Fruit fly (Drosophila melanogaster): ENCODE measurements around the gene PpD3.

PpD3 gene

dm6 chr3R:9747875-9747899 is at the start of gene PpD3:
Gene PpD3 (plus strand): TSS chr3R:9747875.
- TF ChIP-seq ttk (optimal IDR thresholded peaks at IDR 0.05) (no peak), Sin3A (optimal IDR thresholded peaks at IDR 0.05) (no peak), psq (optimal IDR thresholded peaks at IDR 0.05) (no peak), h (optimal IDR thresholded peaks at IDR 0.05) (no peak), insv (optimal IDR thresholded peaks at IDR 0.05) (no peak), Myc (optimal IDR thresholded peaks at IDR 0.05) (no peak)

dm6 chr3R:9700513-9700912 is 47.2 kb upstream of the PpD3 start:
- TF ChIP-seq ttk (optimal IDR thresholded peaks at IDR 0.05) (no peak), h (optimal IDR thresholded peaks at IDR 0.05) (no peak), Sin3A (optimal IDR thresholded peaks at IDR 0.05) (no peak), insv (optimal IDR thresholded peaks at IDR 0.05) (no peak), psq (optimal IDR thresholded peaks at IDR 0.05) (no peak)

dm6 chr3R:9701148-9701703 is 46.4 kb upstream of the PpD3 start:
- TF ChIP-seq insv (optimal IDR thresholded peaks at IDR 0.05) (no peak), Sin3A (optimal IDR thresholded peaks at IDR 0.05) (no peak), ttk (optimal IDR thresholded peaks at IDR 0.05) (no peak), psq (optimal IDR thresholded peaks at IDR 0.05) (no peak), Myc (optimal IDR thresholded peaks at IDR 0.05) (no peak), h (optimal IDR thresholded peaks at IDR 0.05) (no peak)

- no peak for TF ChIP-seq Myc (optimal IDR thresholded peaks at IDR 0.05)
- TF ChIP-seq Sin3A (optimal IDR thresholded peaks at IDR 0.05), result no peak
- no peak for TF ChIP-seq h (optimal IDR thresholded peaks at IDR 0.05)
- TF ChIP-seq psq (optimal IDR thresholded peaks at IDR 0.05), result no peak
- TF ChIP-seq ttk (optimal IDR thresholded peaks at IDR 0.05), result no peak
- no peak for TF ChIP-seq insv (optimal IDR thresholded peaks at IDR 0.05)
Observed at dm6 chr3R:9701897-9702296, 45.8 kb upstream of the PpD3 start.

- TF ChIP-seq Myc (optimal IDR thresholded peaks at IDR 0.05) (no peak), psq (optimal IDR thresholded peaks at IDR 0.05) (no peak), h (optimal IDR thresholded peaks at IDR 0.05) (no peak), insv (optimal IDR thresholded peaks at IDR 0.05) (no peak), ttk (optimal IDR thresholded peaks at IDR 0.05) (no peak), Sin3A (optimal IDR thresholded peaks at IDR 0.05) (no peak)
Observed at dm6 chr3R:9702567-9702966, 45.1 kb upstream of the PpD3 start.

- TF ChIP-seq h (optimal IDR thresholded peaks at IDR 0.05) (no peak), ttk (optimal IDR thresholded peaks at IDR 0.05) (no peak), Sin3A (optimal IDR thresholded peaks at IDR 0.05) (no peak), psq (optimal IDR thresholded peaks at IDR 0.05) (no peak), insv (optimal IDR thresholded peaks at IDR 0.05) (no peak), Myc (optimal IDR thresholded peaks at IDR 0.05) (no peak)
Observed at dm6 chr3R:9703273-9703672, 44.4 kb upstream of the PpD3 start.

dm6 chr3R:9704183-9705007 is 43.3 kb upstream of the PpD3 start:
- no peak for TF ChIP-seq Myc (optimal IDR thresholded peaks at IDR 0.05)
- no peak for TF ChIP-seq psq (optimal IDR thresholded peaks at IDR 0.05)
- no peak for TF ChIP-seq Sin3A (optimal IDR thresholded peaks at IDR 0.05)
- TF ChIP-seq h (optimal IDR thresholded peaks at IDR 0.05), result no peak
- TF ChIP-seq ttk (optimal IDR thresholded peaks at IDR 0.05), result no peak
- no peak for TF ChIP-seq insv (optimal IDR thresholded peaks at IDR 0.05)

- no peak for TF ChIP-seq psq (optimal IDR thresholded peaks at IDR 0.05)
- no peak for TF ChIP-seq Myc (optimal IDR thresholded peaks at IDR 0.05)
- TF ChIP-seq h (optimal IDR thresholded peaks at IDR 0.05), result no peak
- TF ChIP-seq Sin3A (optimal IDR thresholded peaks at IDR 0.05), result no peak
- no peak for TF ChIP-seq ttk (optimal IDR thresholded peaks at IDR 0.05)
- TF ChIP-seq insv (optimal IDR thresholded peaks at IDR 0.05), result no peak
Observed at dm6 chr3R:9705008-9705628, 42.6 kb upstream of the PpD3 start, which contains the start of gene Unc-115a. Gene Unc-115a (minus strand): TSS chr3R:9705417.

- TF ChIP-seq h (optimal IDR thresholded peaks at IDR 0.05) (no peak), Sin3A (optimal IDR thresholded peaks at IDR 0.05) (no peak), Myc (optimal IDR thresholded peaks at IDR 0.05) (no peak), insv (optimal IDR thresholded peaks at IDR 0.05) (no peak), ttk (optimal IDR thresholded peaks at IDR 0.05) (no peak), psq (optimal IDR thresholded peaks at IDR 0.05) (no peak)
Observed at dm6 chr3R:9710228-9710627, 37.4 kb upstream of the PpD3 start.

- TF ChIP-seq psq (optimal IDR thresholded peaks at IDR 0.05) (no peak), insv (optimal IDR thresholded peaks at IDR 0.05) (no peak), Sin3A (optimal IDR thresholded peaks at IDR 0.05) (no peak), Myc (optimal IDR thresholded peaks at IDR 0.05) (no peak), h (optimal IDR thresholded peaks at IDR 0.05) (no peak), ttk (optimal IDR thresholded peaks at IDR 0.05) (no peak)
Observed at dm6 chr3R:9710886-9711285, 36.8 kb upstream of the PpD3 start, which contains the start of the genes trbd and dmt. Gene trbd (minus strand): TSS chr3R:9711037. Gene dmt (plus strand): TSS chr3R:9711142.

dm6 chr3R:9725121-9725956 is 22.3 kb upstream of the PpD3 start, which contains the start of gene hyd:
Gene hyd (minus strand): TSS chr3R:9725615.
- no peak for TF ChIP-seq ttk (optimal IDR thresholded peaks at IDR 0.05)
- TF ChIP-seq h (optimal IDR thresholded peaks at IDR 0.05), result no peak
- no peak for TF ChIP-seq Myc (optimal IDR thresholded peaks at IDR 0.05)
- no peak for TF ChIP-seq psq (optimal IDR thresholded peaks at IDR 0.05)
- TF ChIP-seq Sin3A (optimal IDR thresholded peaks at IDR 0.05), result no peak
- TF ChIP-seq insv (optimal IDR thresholded peaks at IDR 0.05), result no peak

dm6 chr3R:9730784-9731183 is 16.9 kb upstream of the PpD3 start, which contains the start of gene FoxP:
Gene FoxP (minus strand): TSS chr3R:9730872.
- TF ChIP-seq Sin3A (optimal IDR thresholded peaks at IDR 0.05), result no peak
- TF ChIP-seq psq (optimal IDR thresholded peaks at IDR 0.05), result no peak
- TF ChIP-seq Myc (optimal IDR thresholded peaks at IDR 0.05), result no peak
- TF ChIP-seq h (optimal IDR thresholded peaks at IDR 0.05), result no peak
- no peak for TF ChIP-seq ttk (optimal IDR thresholded peaks at IDR 0.05)
- no peak for TF ChIP-seq insv (optimal IDR thresholded peaks at IDR 0.05)

Data from Kc167 (cell line).